Worm (Caenorhabditis elegans): ENCODE measurements around the gene romo-1.

DNA sequence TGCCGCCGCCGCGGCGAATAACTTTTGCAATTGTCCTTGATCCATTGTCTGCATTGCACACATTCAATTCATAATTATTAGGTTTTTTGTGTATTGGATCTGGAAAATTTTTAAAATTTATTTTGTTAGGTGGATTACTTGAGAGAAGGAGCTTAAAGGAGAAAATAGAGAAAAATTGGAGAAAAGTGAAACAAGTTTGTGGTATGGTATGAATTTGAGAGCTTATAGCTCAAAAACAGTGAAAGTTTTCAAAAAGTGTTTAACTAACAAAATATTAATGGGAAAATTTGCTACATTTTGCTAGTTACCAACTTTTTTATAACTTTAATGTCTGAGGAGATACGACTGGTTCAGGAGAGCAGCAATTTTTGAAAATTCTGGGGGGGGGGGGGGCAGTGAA is 48.0 kb upstream of the romo-1 start, which contains the start of gene ztf-22:
- TF ChIP-seq peb-1 (tag; optimal IDR thresholded peaks at IDR 0.05) (no peak), lin-39 (tag; optimal IDR thresholded peaks at IDR 0.05) (no peak), nhr-10 (tag; optimal IDR thresholded peaks at IDR 0.05) (no peak), nhr-237 (tag; optimal IDR thresholded peaks at IDR 0.05) (no peak), skn-1 (tag; optimal IDR thresholded peaks at IDR 0.05) (no peak), elt-3 (tag; optimal IDR thresholded peaks at IDR 0.05) (no peak), nhr-12 (tag; optimal IDR thresholded peaks at IDR 0.05) (no peak), unc-39 (tag; optimal IDR thresholded peaks at IDR 0.05) (no peak)
